Worm (Caenorhabditis elegans) whole organism, late embryonic: Measurements from ENCODE around the gene col-148.

ENCODE experiments used
- C08G9.2 ChIP-seq: sonication (generic microtip); optimal IDR thresholded peaks from 2 replicates; lab custom pipeline; 2016; ENCODE audit warnings: mild to moderate bottlenecking, missing genetic modification characterization, moderate library complexity, missing compliant biosample characterization
- K02D7.2 ChIP-seq: sonication (generic microtip); optimal IDR thresholded peaks from 2 replicates; lab custom pipeline; 2017; ENCODE audit warnings: mild to moderate bottlenecking, missing genetic modification characterization, missing compliant biosample characterization
- K09A11.1 ChIP-seq: sonication (generic microtip); optimal IDR thresholded peaks from 2 replicates; lab custom pipeline; 2017; ENCODE audit warnings: antibody characterized with exemption, mild to moderate bottlenecking, missing genetic modification characterization, missing compliant biosample characterization; ENCODE audit not compliant: insufficient read depth
- T23F11.4 ChIP-seq: fragments of 200-800 bp; sonication (Bioruptor generic); optimal IDR thresholded peaks from 2 replicates; lab custom pipeline; 2018; ENCODE audit warnings: mild to moderate bottlenecking, missing genetic modification characterization, missing compliant biosample characterization
- Y22D7AL.16 ChIP-seq: sonication (generic microtip); optimal IDR thresholded peaks from 2 replicates; lab custom pipeline; 2016; ENCODE audit warnings: missing genetic modification characterization, missing compliant biosample characterization
- ahr-1 ChIP-seq: sonication (generic microtip); optimal IDR thresholded peaks from 2 replicates; lab custom pipeline; 2016; ENCODE audit warnings: missing genetic modification characterization, missing compliant biosample characterization
- ama-1 ChIP-seq: fragments of 150-350 bp; optimal IDR thresholded peaks from 2 replicates; lab custom pipeline; 2014
- ceh-18 ChIP-seq: sonication (generic microtip); optimal IDR thresholded peaks from 2 replicates; lab custom pipeline; 2016; ENCODE audit warnings: missing genetic modification characterization, missing compliant biosample characterization
- ceh-19 ChIP-seq: fragments of 200-800 bp; sonication (Bioruptor generic); optimal IDR thresholded peaks from 2 replicates; lab custom pipeline; 2018; ENCODE audit warnings: mild to moderate bottlenecking, missing genetic modification characterization, missing compliant biosample characterization
- ceh-2 ChIP-seq: sonication (generic microtip); optimal IDR thresholded peaks from 2 replicates; lab custom pipeline; 2016; ENCODE audit warnings: missing genotype, missing genetic modification characterization, missing compliant biosample characterization
- ceh-24 ChIP-seq: sonication (generic microtip); optimal IDR thresholded peaks from 2 replicates; lab custom pipeline; 2016; ENCODE audit warnings: mild to moderate bottlenecking, missing genetic modification characterization, missing compliant biosample characterization
- ceh-30 ChIP-seq: fragments of 150-350 bp; optimal IDR thresholded peaks from 2 replicates; lab custom pipeline; 2014; ENCODE audit warnings: missing biosample characterization, missing genetic modification characterization
- ceh-31 ChIP-seq: sonication (generic microtip); optimal IDR thresholded peaks from 2 replicates; lab custom pipeline; 2016; ENCODE audit warnings: missing genetic modification characterization, missing compliant biosample characterization
- ceh-48 ChIP-seq: sonication (generic microtip); optimal IDR thresholded peaks from 2 replicates; lab custom pipeline; 2016; ENCODE audit warnings: missing genetic modification characterization, inconsistent platforms, missing compliant biosample characterization
- ceh-6 ChIP-seq: fragments of 200-800 bp; sonication (Bioruptor generic); optimal IDR thresholded peaks from 2 replicates; lab custom pipeline; 2018; ENCODE audit warnings: mild to moderate bottlenecking, missing genetic modification characterization, missing compliant biosample characterization
- ceh-9 ChIP-seq: sonication (generic microtip); optimal IDR thresholded peaks from 2 replicates; lab custom pipeline; 2016; ENCODE audit warnings: mild to moderate bottlenecking, missing genetic modification characterization, inconsistent platforms, missing compliant biosample characterization
- dmd-4 ChIP-seq: sonication (generic microtip); optimal IDR thresholded peaks from 2 replicates; lab custom pipeline; 2016; ENCODE audit warnings: borderline replicate concordance, missing genetic modification characterization, missing compliant biosample characterization
- dve-1 ChIP-seq: sonication (generic microtip); optimal IDR thresholded peaks from 2 replicates; lab custom pipeline; 2017; ENCODE audit warnings: antibody characterized with exemption, mild to moderate bottlenecking, missing genetic modification characterization, missing compliant biosample characterization
- fax-1 ChIP-seq: sonication (generic microtip); optimal IDR thresholded peaks from 2 replicates; lab custom pipeline; 2016; ENCODE audit warnings: missing genotype, missing genetic modification characterization, missing compliant biosample characterization
- fkh-10 ChIP-seq: fragments of 150-350 bp; optimal IDR thresholded peaks from 2 replicates; lab custom pipeline; 2014; ENCODE audit warnings: missing biosample characterization, missing genetic modification reagents, missing genetic modification characterization
- hlh-15 ChIP-seq: sonication (generic microtip); optimal IDR thresholded peaks from 2 replicates; lab custom pipeline; 2016; ENCODE audit warnings: missing genetic modification characterization, missing compliant biosample characterization
- hlh-30 ChIP-seq: sonication (generic microtip); optimal IDR thresholded peaks from 2 replicates; lab custom pipeline; 2017; ENCODE audit warnings: antibody characterized with exemption, missing genetic modification characterization, missing compliant biosample characterization; ENCODE audit not compliant: insufficient read depth
- hlh-6 ChIP-seq: sonication (generic microtip); optimal IDR thresholded peaks from 2 replicates; lab custom pipeline; 2016; ENCODE audit warnings: missing genotype, missing genetic modification characterization, missing compliant biosample characterization
- lim-6 ChIP-seq: sonication (generic microtip); optimal IDR thresholded peaks from 2 replicates; lab custom pipeline; 2016; ENCODE audit warnings: missing genetic modification characterization, missing compliant biosample characterization
- madf-2 ChIP-seq: sonication (generic microtip); optimal IDR thresholded peaks from 2 replicates; lab custom pipeline; 2017; ENCODE audit warnings: missing genetic modification characterization, missing compliant biosample characterization
- mec-3 ChIP-seq: sonication (generic microtip); optimal IDR thresholded peaks from 2 replicates; lab custom pipeline; 2016; ENCODE audit warnings: borderline replicate concordance, missing genetic modification characterization, missing compliant biosample characterization
- nfya-1 ChIP-seq: sonication (generic microtip); optimal IDR thresholded peaks from 2 replicates; lab custom pipeline; 2017; ENCODE audit warnings: missing genetic modification characterization, mild to moderate bottlenecking, missing compliant biosample characterization, antibody characterized with exemption, moderate library complexity
- npax-4 ChIP-seq: sonication (generic microtip); optimal IDR thresholded peaks from 2 replicates; lab custom pipeline; 2016; ENCODE audit warnings: missing genetic modification characterization, missing compliant biosample characterization
- odd-2 ChIP-seq: sonication (generic microtip); optimal IDR thresholded peaks from 2 replicates; lab custom pipeline; 2017; ENCODE audit warnings: antibody characterized with exemption, mild to moderate bottlenecking, missing genetic modification characterization, missing compliant biosample characterization
- pat-9 ChIP-seq: fragments of 200-800 bp; sonication (Bioruptor generic); optimal IDR thresholded peaks from 2 replicates; lab custom pipeline; 2018; ENCODE audit warnings: mild to moderate bottlenecking, missing genetic modification characterization, moderate library complexity, missing compliant biosample characterization
- pax-1 ChIP-seq: fragments of 150-350 bp; optimal IDR thresholded peaks from 2 replicates; lab custom pipeline; 2014; ENCODE audit warnings: missing biosample characterization, missing genetic modification characterization
- pha-2 ChIP-seq: sonication (generic microtip); optimal IDR thresholded peaks from 2 replicates; lab custom pipeline; 2017; ENCODE audit warnings: mild to moderate bottlenecking, missing genetic modification characterization, missing compliant biosample characterization
- pha-4 ChIP-seq: fragments of 150-350 bp; optimal IDR thresholded peaks from 2 replicates; lab custom pipeline; 2018; ENCODE audit warnings: missing biosample characterization, missing genetic modification reagents, missing genetic modification characterization
- ref-2 ChIP-seq: sonication (generic microtip); optimal IDR thresholded peaks from 2 replicates; lab custom pipeline; 2016; ENCODE audit warnings: missing genetic modification characterization, missing compliant biosample characterization
- rnt-1 ChIP-seq: sonication (generic microtip); optimal IDR thresholded peaks from 2 replicates; lab custom pipeline; 2016; ENCODE audit warnings: missing genetic modification characterization, missing compliant biosample characterization
- sdc-2 ChIP-seq: sonication (generic microtip); optimal IDR thresholded peaks from 2 replicates; lab custom pipeline; 2016; ENCODE audit warnings: missing genotype, missing genetic modification characterization, missing compliant biosample characterization
- sox-2 ChIP-seq: fragments of 200-800 bp; sonication (Bioruptor generic); IDR thresholded peaks from 2 replicates; pipeline ENCODE4 v1.3.6; 2022; ENCODE audit warnings: missing genetic modification reagents, missing genetic modification characterization, missing compliant biosample characterization
- syd-9 ChIP-seq: sonication (generic microtip); optimal IDR thresholded peaks from 2 replicates; lab custom pipeline; 2016; ENCODE audit warnings: mild to moderate bottlenecking, missing genetic modification characterization, moderate library complexity, missing compliant biosample characterization
- tbx-7 ChIP-seq: sonication (generic microtip); optimal IDR thresholded peaks from 2 replicates; lab custom pipeline; 2016; ENCODE audit warnings: missing genotype, missing genetic modification characterization, missing compliant biosample characterization
- unc-3 ChIP-seq, 2 experiments: fragments of 200-800 bp in 1 of 2; sonication (Bioruptor generic) in 1 of 2; sonication (generic microtip) in 1 of 2; conservative IDR thresholded peaks in 1 of 2; optimal IDR thresholded peaks in 1 of 2; 2 replicates each; pipeline versions ENCODE4 v1.3.6 to Lab custom; 2016 to 2022; ENCODE audit warnings: missing compliant biosample characterization in 2 of 2, missing genetic modification characterization in 2 of 2, missing genetic modification reagents in 1 of 2
- unc-42 ChIP-seq: sonication (generic microtip); optimal IDR thresholded peaks from 2 replicates; lab custom pipeline; 2016; ENCODE audit warnings: missing genotype, missing genetic modification characterization, missing compliant biosample characterization
- unc-55 ChIP-seq: sonication (generic microtip); optimal IDR thresholded peaks from 2 replicates; lab custom pipeline; 2017; ENCODE audit warnings: missing biosample characterization, missing genetic modification reagents, missing genetic modification characterization
- zip-5 ChIP-seq: sonication (generic microtip); optimal IDR thresholded peaks from 2 replicates; lab custom pipeline; 2016; ENCODE audit warnings: missing genetic modification characterization, missing compliant biosample characterization
- ztf-16 ChIP-seq: sonication (generic microtip); optimal IDR thresholded peaks from 2 replicates; lab custom pipeline; 2017; ENCODE audit warnings: missing genetic modification characterization, missing compliant biosample characterization

The col-148 gene

DNA sequence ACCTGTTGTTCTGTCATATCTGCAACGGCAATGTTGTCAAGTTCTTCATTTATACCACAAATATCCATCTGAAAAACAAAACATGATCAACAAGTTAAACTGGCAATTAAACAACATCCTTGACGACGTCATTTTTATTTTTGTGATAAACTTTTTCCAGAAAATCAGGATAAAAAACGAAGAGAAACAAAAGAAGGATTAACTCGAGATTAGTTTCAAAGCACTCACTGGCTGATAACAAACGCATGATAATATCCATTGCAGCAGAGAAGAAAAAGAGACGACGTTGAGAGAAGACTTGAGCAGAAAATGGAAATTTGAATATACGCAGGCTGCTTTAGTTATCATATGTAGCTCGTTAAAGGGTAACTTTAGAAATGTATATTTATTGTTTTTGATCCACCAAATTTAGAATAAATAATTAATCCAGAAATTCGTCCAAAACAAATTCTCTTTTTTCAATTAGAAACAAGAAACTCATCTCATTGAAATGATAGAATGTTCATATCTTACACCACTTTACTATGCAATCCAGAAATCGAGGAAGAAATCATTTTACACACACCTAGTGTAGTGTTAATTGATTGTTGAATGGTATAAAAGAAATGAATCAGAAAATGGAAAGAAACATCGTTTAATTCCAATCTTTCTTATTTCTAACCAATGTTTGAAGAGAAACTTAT lies at the start of gene col-148, which contains the start of gene C12D8.21:
Gene col-148, plus strand, starts transcription at position 633 of the 683 bp plus-strand sequence.
Gene C12D8.21, minus strand, starts transcription at position 68 of the 683 bp plus-strand sequence.
- TF ChIP-seq hlh-30 (tag; lab: Kevin White, UChicago): no peak
- no peak for TF ChIP-seq ztf-16 (tag; lab: Kevin White, UChicago)
- no peak for TF ChIP-seq ceh-19 (GFP tag; lab: Kevin White, UChicago)
- no peak for TF ChIP-seq fkh-10 (GFP tag; lab: Kevin White, UChicago)
- no peak for TF ChIP-seq pax-1 (tag; lab: Kevin White, UChicago)
- no peak for TF ChIP-seq ceh-31 (tag; lab: Kevin White, UChicago)
- no peak for TF ChIP-seq sdc-2 (tag; lab: Kevin White, UChicago)
- no peak for TF ChIP-seq ahr-1 (tag; lab: Kevin White, UChicago)
- TF ChIP-seq pat-9: no peak
- no peak for TF ChIP-seq ceh-48
- no peak for TF ChIP-seq ref-2 (tag; lab: Kevin White, UChicago)
- TF ChIP-seq Y22D7AL.16 (tag; lab: Kevin White, UChicago): no peak
- TF ChIP-seq odd-2 (tag; lab: Kevin White, UChicago): no peak
- no peak for TF ChIP-seq C08G9.2 (tag; lab: Kevin White, UChicago)
- no peak for TF ChIP-seq ceh-18 (tag; lab: Kevin White, UChicago)
- TF ChIP-seq unc-3 (GFP tag; conservative IDR thresholded peaks at IDR 0.05; lab: Robert Waterston, UW): no peak
- TF ChIP-seq unc-3 (tag; optimal IDR thresholded peaks at IDR 0.05; lab: Kevin White, UChicago): no peak
- TF ChIP-seq sox-2 (GFP tag; lab: Robert Waterston, UW): no peak

DNA sequence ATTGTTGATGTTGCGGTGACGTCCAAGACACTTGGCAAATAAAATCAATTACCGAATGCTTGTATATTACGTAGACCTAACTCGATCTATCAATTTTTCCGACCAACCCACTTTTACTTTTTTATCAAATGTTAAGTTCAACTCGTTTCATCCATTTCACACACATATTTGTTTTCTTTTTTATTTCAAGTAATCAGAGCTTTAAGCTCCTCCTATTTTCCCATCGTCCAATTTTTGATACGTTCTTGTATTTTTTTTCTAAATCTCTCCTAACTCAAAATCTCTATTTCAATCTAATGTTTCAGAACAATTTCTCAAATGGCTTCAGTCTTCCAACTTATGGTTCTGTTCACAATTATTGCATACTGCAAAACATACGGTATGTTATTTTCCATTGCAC lies 43.2 kb upstream of the col-148 start, which contains the start of gene ZK856.6:
Gene ZK856.6, plus strand, starts transcription at position 301 of the 400 bp plus-strand sequence.
- TF ChIP-seq nfya-1: no peak
- TF ChIP-seq pha-2 (tag; lab: Kevin White, UChicago): no peak
- TF ChIP-seq unc-55: no peak
- no peak for TF ChIP-seq mec-3 (tag; lab: Kevin White, UChicago)
- TF ChIP-seq lim-6: no peak
- no peak for TF ChIP-seq C08G9.2 (tag; lab: Kevin White, UChicago)
- no peak for TF ChIP-seq ceh-24 (tag; lab: Kevin White, UChicago)
- no peak for TF ChIP-seq odd-2 (tag; lab: Kevin White, UChicago)
- no peak for TF ChIP-seq madf-2 (tag; lab: Kevin White, UChicago)
- no peak for TF ChIP-seq fax-1 (tag; lab: Kevin White, UChicago)
- TF ChIP-seq dve-1 (tag; lab: Kevin White, UChicago): no peak
- no peak for TF ChIP-seq tbx-7 (tag; lab: Kevin White, UChicago)
- TF ChIP-seq unc-42 (tag; lab: Kevin White, UChicago): no peak
- TF ChIP-seq ceh-6 (GFP tag; lab: Kevin White, UChicago): no peak
- no peak for TF ChIP-seq ama-1 (lab: Kevin White, UChicago)

DNA sequence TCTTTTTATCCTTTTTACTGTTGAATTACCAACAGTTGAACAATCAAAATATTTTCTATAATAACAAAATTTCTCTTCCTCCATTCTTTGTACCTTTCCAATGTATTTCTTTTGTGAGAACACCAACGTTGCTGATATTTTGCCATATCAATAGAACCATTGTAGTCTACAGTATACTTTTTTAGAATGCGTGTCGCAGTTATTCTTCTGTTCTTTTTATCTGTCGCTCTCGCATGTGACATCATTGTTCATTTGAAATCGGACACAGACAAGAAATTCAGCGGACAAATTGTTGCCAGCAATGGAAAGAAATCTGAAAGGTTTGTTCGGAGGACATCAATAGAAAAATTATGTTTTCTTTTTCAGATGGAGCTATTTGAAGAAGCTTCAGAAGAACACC lies 39.6 kb upstream of the col-148 start, which contains the start of gene ZK856.7:
Gene ZK856.7, plus strand, starts transcription at position 186 of the 400 bp plus-strand sequence.
- TF ChIP-seq npax-4 (no peak), K02D7.2 (tag; lab: Kevin White, UChicago) (no peak), K09A11.1 (no peak), pha-4 (tag; lab: Kevin White, UChicago) (no peak), sdc-2 (tag; lab: Kevin White, UChicago) (no peak), zip-5 (tag; lab: Kevin White, UChicago) (no peak), T23F11.4 (GFP tag; lab: Kevin White, UChicago) (no peak), syd-9 (no peak), ceh-30 (tag; lab: Kevin White, UChicago) (no peak), hlh-15 (tag; lab: Kevin White, UChicago) (no peak), hlh-6 (tag; lab: Kevin White, UChicago) (no peak), dmd-4 (tag; lab: Kevin White, UChicago) (no peak), ceh-24 (tag; lab: Kevin White, UChicago) (no peak), dve-1 (tag; lab: Kevin White, UChicago) (no peak), ceh-48 (no peak), rnt-1 (tag; lab: Kevin White, UChicago) (no peak), ceh-2 (tag; lab: Kevin White, UChicago) (no peak), ceh-9 (no peak), Y22D7AL.16 (tag; lab: Kevin White, UChicago) (no peak), mec-3 (tag; lab: Kevin White, UChicago) (no peak)
